Worm (Caenorhabditis elegans): ENCODE results near the gene fbxa-82.

fbxa-82 gene

DNA sequence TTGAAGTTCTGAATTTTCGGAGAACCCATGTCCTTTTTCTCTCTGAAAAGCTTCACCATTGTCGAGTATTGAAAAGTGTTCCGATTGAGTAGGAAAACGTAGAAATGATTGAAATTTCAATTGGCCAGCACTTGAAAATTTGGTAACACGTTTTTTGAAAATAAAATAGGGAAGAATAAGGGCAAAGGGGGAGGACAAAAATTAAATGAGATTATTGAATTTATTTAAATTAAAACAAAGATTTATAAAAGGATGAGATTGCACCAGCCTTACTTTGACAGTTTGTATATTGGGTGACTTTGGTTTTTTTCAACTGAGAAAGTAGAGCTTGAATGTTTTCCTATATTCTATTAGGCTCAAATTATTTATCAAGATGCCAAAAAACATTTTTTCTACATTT is 38.2 kb downstream of the fbxa-82 start, which contains the start of gene obr-2:
Gene obr-2, minus strand, starts transcription at position 101 of the 400 bp plus-strand sequence.
- TF ChIP-seq B0310.2 (tag; optimal IDR thresholded peaks at IDR 0.05) (no peak), pes-1 (GFP tag; IDR thresholded peaks at IDR 0.05) (no peak), tbx-37 (GFP tag; conservative IDR thresholded peaks at IDR 0.05) (no peak), ets-7 (tag; optimal IDR thresholded peaks at IDR 0.05) (no peak), tbx-11 (GFP tag; IDR thresholded peaks at IDR 0.05) (no peak), F13C5.2 (tag; optimal IDR thresholded peaks at IDR 0.05) (no peak), flt-1 (GFP tag; IDR thresholded peaks at IDR 0.05) (no peak), hmbx-1 (tag; optimal IDR thresholded peaks at IDR 0.05) (no peak), ama-1 (optimal IDR thresholded peaks at IDR 0.05) (no peak), hnd-1 (tag; optimal IDR thresholded peaks at IDR 0.05) (no peak), ceh-13 (GFP tag; optimal IDR thresholded peaks at IDR 0.05) (no peak), ceh-36 (tag; optimal IDR thresholded peaks at IDR 0.05) (no peak), hmg-4 (GFP tag; optimal IDR thresholded peaks at IDR 0.05) (no peak), scrt-1 (GFP tag; IDR thresholded peaks at IDR 0.05) (no peak), aly-1 (tag; optimal IDR thresholded peaks at IDR 0.05) (no peak), tra-4 (tag; optimal IDR thresholded peaks at IDR 0.05) (no peak)

DNA sequence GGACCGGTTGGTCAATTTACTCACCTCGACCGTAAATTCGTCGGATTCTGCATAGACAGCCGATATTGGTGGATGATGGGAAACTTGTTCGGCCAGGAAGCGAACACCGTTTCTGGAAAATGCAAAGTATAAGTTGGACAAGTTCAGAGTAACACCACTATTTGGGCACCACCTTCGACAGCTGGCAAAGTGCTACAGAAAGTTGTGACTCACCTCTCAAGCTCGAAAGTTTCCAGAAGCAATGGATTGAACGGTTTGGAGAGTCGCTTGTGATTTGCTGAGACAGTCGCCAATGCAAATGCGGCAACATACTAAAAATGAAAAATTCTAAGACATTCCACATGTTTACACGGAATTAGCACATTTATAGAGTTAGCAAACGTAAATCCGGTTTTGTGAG is 39.0 kb downstream of the fbxa-82 start:
- TF ChIP-seq sea-1 (GFP tag; conservative IDR thresholded peaks at IDR 0.05) (no peak), tra-4 (tag; optimal IDR thresholded peaks at IDR 0.05) (no peak), F13C5.2 (tag; optimal IDR thresholded peaks at IDR 0.05) (no peak), tbx-11 (GFP tag; IDR thresholded peaks at IDR 0.05) (no peak), tbx-37 (GFP tag; conservative IDR thresholded peaks at IDR 0.05) (no peak), ceh-13 (GFP tag; optimal IDR thresholded peaks at IDR 0.05) (no peak), hnd-1 (tag; optimal IDR thresholded peaks at IDR 0.05) (no peak), flt-1 (GFP tag; IDR thresholded peaks at IDR 0.05) (no peak), ceh-36 (tag; optimal IDR thresholded peaks at IDR 0.05) (no peak), ets-7 (tag; optimal IDR thresholded peaks at IDR 0.05) (no peak)

DNA sequence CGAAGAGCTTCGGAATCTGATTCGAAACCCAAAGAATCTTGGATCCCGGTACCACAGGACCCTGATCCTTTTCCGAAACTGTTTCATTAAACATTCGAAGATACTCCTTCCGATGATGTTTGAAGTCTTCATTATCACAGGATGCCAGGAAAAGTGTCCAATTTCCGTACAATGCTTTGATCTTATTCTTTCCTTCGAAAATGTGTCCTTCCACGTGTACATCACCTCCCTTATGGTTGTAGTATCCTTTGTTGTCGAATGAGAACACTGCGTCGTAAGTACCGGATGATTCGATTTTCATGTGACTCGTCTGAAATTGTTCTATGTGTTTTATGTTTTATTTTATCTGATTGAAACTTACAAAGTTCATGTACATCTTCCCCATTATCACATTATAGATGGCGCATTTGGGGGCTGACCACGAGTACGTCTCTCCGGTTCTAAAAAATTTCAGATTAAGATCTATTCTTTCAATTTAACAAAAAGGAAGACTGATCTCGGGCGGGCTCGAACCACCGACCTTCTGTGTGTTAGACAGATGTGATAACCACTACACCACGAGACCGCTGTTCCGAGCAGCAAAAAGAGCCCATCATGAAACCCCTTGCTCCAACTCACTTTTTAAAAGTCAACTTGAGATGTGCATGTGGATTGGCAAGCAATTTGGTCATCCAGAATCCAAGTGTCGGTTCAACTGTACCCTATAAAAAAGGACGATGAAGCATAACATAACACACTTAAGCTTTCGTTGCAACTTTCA is 39.6 kb downstream of the fbxa-82 start:
- TF ChIP-seq ceh-13 (GFP tag; optimal IDR thresholded peaks at IDR 0.05) (no peak), ets-7 (tag; optimal IDR thresholded peaks at IDR 0.05) (no peak), flt-1 (GFP tag; IDR thresholded peaks at IDR 0.05) (no peak), ama-1 (optimal IDR thresholded peaks at IDR 0.05) (no peak), ceh-36 (tag; optimal IDR thresholded peaks at IDR 0.05) (no peak), pes-1 (GFP tag; IDR thresholded peaks at IDR 0.05) (no peak), sea-1 (GFP tag; conservative IDR thresholded peaks at IDR 0.05) (no peak), B0310.2 (tag; optimal IDR thresholded peaks at IDR 0.05) (no peak), tbx-37 (GFP tag; conservative IDR thresholded peaks at IDR 0.05) (no peak), aly-1 (tag; optimal IDR thresholded peaks at IDR 0.05) (no peak), F13C5.2 (tag; optimal IDR thresholded peaks at IDR 0.05) (no peak), hmbx-1 (tag; optimal IDR thresholded peaks at IDR 0.05) (no peak), hnd-1 (tag; optimal IDR thresholded peaks at IDR 0.05) (no peak), tbx-11 (GFP tag; IDR thresholded peaks at IDR 0.05) (no peak), tra-4 (tag; optimal IDR thresholded peaks at IDR 0.05) (no peak), hmg-4 (GFP tag; optimal IDR thresholded peaks at IDR 0.05) (no peak), scrt-1 (GFP tag; IDR thresholded peaks at IDR 0.05) (no peak)

DNA sequence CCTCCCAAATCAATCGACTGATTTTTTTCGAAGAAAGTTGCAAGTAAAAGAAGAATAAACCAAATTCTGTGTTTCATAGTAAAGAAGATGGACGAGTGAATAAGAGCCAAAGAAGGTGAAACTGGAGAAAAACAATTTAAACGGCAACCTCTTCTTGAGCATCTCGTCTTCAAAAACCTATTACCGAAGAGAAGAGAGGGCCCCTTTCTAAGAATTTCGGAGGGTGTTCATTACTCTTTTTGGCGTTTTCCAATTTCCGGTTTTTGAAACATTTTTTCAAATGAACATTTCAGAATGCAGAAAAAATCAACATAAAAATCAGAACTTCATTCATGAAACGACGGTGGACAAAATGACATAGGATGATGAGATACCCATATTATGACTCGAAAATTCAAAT is 40.8 kb downstream of the fbxa-82 start, which contains the start of gene nmr-2:
Gene nmr-2, minus strand, starts transcription at position 101 of the 400 bp plus-strand sequence.
- no peak for TF ChIP-seq ets-7 (tag; optimal IDR thresholded peaks at IDR 0.05)
- no peak for TF ChIP-seq aly-1 (tag; optimal IDR thresholded peaks at IDR 0.05)
- no peak for TF ChIP-seq hmg-4 (GFP tag; optimal IDR thresholded peaks at IDR 0.05)
- no peak for TF ChIP-seq B0310.2 (tag; optimal IDR thresholded peaks at IDR 0.05)
- no peak for TF ChIP-seq tbx-37 (GFP tag; conservative IDR thresholded peaks at IDR 0.05)
- TF ChIP-seq F13C5.2 (tag; optimal IDR thresholded peaks at IDR 0.05), result no peak
- no peak for TF ChIP-seq ceh-36 (tag; optimal IDR thresholded peaks at IDR 0.05)

- TF ChIP-seq tbx-37 (GFP tag; conservative IDR thresholded peaks at IDR 0.05), result no peak
- no peak for TF ChIP-seq flt-1 (GFP tag; IDR thresholded peaks at IDR 0.05)
- no peak for TF ChIP-seq hnd-1 (tag; optimal IDR thresholded peaks at IDR 0.05)
These were observed 47.5 kb downstream of the fbxa-82 start, which contains the start of gene hrde-2 for ce11 chrV:15004800-15005199. hrde-2 (plus strand) TSS chrV:15005100.

DNA sequence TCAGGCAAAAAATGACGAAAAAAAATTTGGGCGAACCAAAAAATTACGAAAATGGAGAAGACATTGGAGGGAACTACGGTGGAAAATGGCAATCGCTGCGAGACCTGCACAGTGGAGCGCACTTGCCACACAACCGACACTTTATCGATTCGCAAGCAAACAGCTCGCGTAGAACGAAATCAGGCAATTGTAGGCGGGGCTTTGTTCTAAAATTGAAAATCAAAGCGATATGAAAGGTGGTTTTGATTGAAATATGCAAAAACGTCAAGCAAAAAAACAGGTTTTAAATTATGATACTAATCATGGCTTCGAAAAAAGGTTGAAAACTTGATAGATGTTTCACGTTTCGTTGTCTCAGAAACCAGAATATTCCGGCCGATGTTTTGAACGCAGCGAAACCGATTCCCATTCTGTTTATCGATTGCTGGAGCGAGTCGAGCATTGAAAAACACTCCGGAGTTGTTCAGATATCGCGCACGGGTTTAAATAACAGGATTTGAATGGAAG is 50.1 kb downstream of the fbxa-82 start, which contains the start of the genes fib-1 and mut-15:
Gene fib-1, minus strand, starts transcription at position 40 of the 507 bp plus-strand sequence.
Gene mut-15, plus strand, starts transcription at position 360 of the 507 bp plus-strand sequence.
- TF ChIP-seq scrt-1 (GFP tag; IDR thresholded peaks at IDR 0.05) (no peak), tra-4 (tag; optimal IDR thresholded peaks at IDR 0.05) (no peak), ceh-13 (GFP tag; optimal IDR thresholded peaks at IDR 0.05) (peak; percentile 41), tbx-37 (GFP tag; conservative IDR thresholded peaks at IDR 0.05) (no peak; the same call in 1 of the 2 replicates), F13C5.2 (tag; optimal IDR thresholded peaks at IDR 0.05) (peak; percentile 86), aly-1 (tag; optimal IDR thresholded peaks at IDR 0.05) (no peak), ama-1 (optimal IDR thresholded peaks at IDR 0.05) (no peak), hnd-1 (tag; optimal IDR thresholded peaks at IDR 0.05) (no peak), tbx-11 (GFP tag; IDR thresholded peaks at IDR 0.05) (no peak), pes-1 (GFP tag; IDR thresholded peaks at IDR 0.05) (no peak; the same call in 1 of the 2 replicates), hmg-4 (GFP tag; optimal IDR thresholded peaks at IDR 0.05) (peak; percentile 48), ceh-36 (tag; optimal IDR thresholded peaks at IDR 0.05) (no peak), sea-1 (GFP tag; conservative IDR thresholded peaks at IDR 0.05) (no peak), B0310.2 (tag; optimal IDR thresholded peaks at IDR 0.05) (peak; percentile 24), ets-7 (tag; optimal IDR thresholded peaks at IDR 0.05) (peak; percentile 60), hmbx-1 (tag; optimal IDR thresholded peaks at IDR 0.05) (no peak), flt-1 (GFP tag; IDR thresholded peaks at IDR 0.05) (no peak)

DNA sequence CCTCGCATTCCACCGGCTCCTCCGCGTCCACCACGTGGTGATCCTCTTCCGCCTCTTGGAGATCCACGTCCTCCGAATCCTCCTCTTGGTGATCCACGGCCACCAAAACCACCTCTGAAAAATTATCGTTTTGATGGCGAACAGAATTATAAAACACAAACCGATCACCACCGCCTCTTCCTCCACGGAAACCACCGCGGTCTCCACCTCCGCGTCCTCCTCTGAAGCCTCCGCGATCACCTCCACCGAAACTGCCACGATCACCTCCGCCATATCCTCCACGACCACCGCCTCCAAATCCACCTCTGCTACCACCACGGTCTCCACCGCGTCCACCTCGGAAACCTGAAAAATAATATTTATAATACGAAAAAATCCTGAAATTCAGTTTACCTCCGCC is 50.8 kb downstream of the fbxa-82 start:
- no peak for TF ChIP-seq F13C5.2 (tag; optimal IDR thresholded peaks at IDR 0.05)
- no peak for TF ChIP-seq flt-1 (GFP tag; IDR thresholded peaks at IDR 0.05)
- no peak for TF ChIP-seq ceh-36 (tag; optimal IDR thresholded peaks at IDR 0.05)
- no peak for TF ChIP-seq B0310.2 (tag; optimal IDR thresholded peaks at IDR 0.05)
- no peak for TF ChIP-seq pes-1 (GFP tag; IDR thresholded peaks at IDR 0.05)
- no peak for TF ChIP-seq ceh-13 (GFP tag; optimal IDR thresholded peaks at IDR 0.05)
- no peak for TF ChIP-seq hmg-4 (GFP tag; optimal IDR thresholded peaks at IDR 0.05)
- no peak for TF ChIP-seq tbx-11 (GFP tag; IDR thresholded peaks at IDR 0.05)
- no peak for TF ChIP-seq sea-1 (GFP tag; conservative IDR thresholded peaks at IDR 0.05)
- TF ChIP-seq aly-1 (tag; optimal IDR thresholded peaks at IDR 0.05), result no peak
- TF ChIP-seq tbx-37 (GFP tag; conservative IDR thresholded peaks at IDR 0.05), result no peak
- no peak for TF ChIP-seq scrt-1 (GFP tag; IDR thresholded peaks at IDR 0.05)
- TF ChIP-seq hnd-1 (tag; optimal IDR thresholded peaks at IDR 0.05), result no peak
- TF ChIP-seq ets-7 (tag; optimal IDR thresholded peaks at IDR 0.05), result no peak
- TF ChIP-seq tra-4 (tag; optimal IDR thresholded peaks at IDR 0.05), result no peak
- TF ChIP-seq ama-1 (optimal IDR thresholded peaks at IDR 0.05), result no peak
- no peak for TF ChIP-seq hmbx-1 (tag; optimal IDR thresholded peaks at IDR 0.05)

Data from whole organism, early embryonic.